Fruit fly (Drosophila melanogaster): ENCODE data around the gene Diedel.

Gene Diedel

dm6 chr3R:29503406-29504116, 9.9 kb downstream of the Diedel start, which contains the start of gene Trc8 (continued):
- TF ChIP-seq org-1 (GFP tag; optimal IDR thresholded peaks at IDR 0.05) (no peak), Dip3 (GFP tag; optimal IDR thresholded peaks at IDR 0.05) (no peak), CTCF (GFP tag; optimal IDR thresholded peaks at IDR 0.05) (no peak), abd-A (tag; optimal IDR thresholded peaks at IDR 0.05) (no peak), Dref (GFP tag; IDR thresholded peaks at IDR 0.05) (peak; percentile 99), E2f2 (GFP tag; IDR thresholded peaks at IDR 0.05) (peak; percentile 98), tup (GFP tag; optimal IDR thresholded peaks at IDR 0.05) (no peak), Asciz (GFP tag; optimal IDR thresholded peaks at IDR 0.05) (no peak), NfI (GFP tag; optimal IDR thresholded peaks at IDR 0.05) (no peak), Hmr (GFP tag; optimal IDR thresholded peaks at IDR 0.05) (peak; percentile 22), Neu2 (GFP tag; optimal IDR thresholded peaks at IDR 0.05; ENCODE audit: borderline replicate concordance) (no peak), CG9932 (GFP tag; IDR thresholded peaks at IDR 0.05) (no peak), CG13296 (GFP tag; optimal IDR thresholded peaks at IDR 0.05) (no peak), Dll (GFP tag; IDR thresholded peaks at IDR 0.05; ENCODE audit: partially characterized antibody) (peak; percentile 88), CG3726 (GFP tag; IDR thresholded peaks at IDR 0.05) (no peak), ci (GFP tag; IDR thresholded peaks at IDR 0.05) (peak; percentile 69; the same call in 2 of the 3 replicates), Jarid2 (GFP tag; optimal IDR thresholded peaks at IDR 0.05) (no peak), fd96Cb (tag; optimal IDR thresholded peaks at IDR 0.05) (no peak), bsh (GFP tag; optimal IDR thresholded peaks at IDR 0.05) (no peak), pnt (GFP tag; optimal IDR thresholded peaks at IDR 0.05) (no peak), Mad (GFP tag; optimal IDR thresholded peaks at IDR 0.05) (no peak), CG10366 (GFP tag; IDR thresholded peaks at IDR 0.05) (no peak), CG7271 (tag; optimal IDR thresholded peaks at IDR 0.05) (no peak), Deaf1 (tag; optimal IDR thresholded peaks at IDR 0.05) (peak; percentile 16), CG11504 (tag; optimal IDR thresholded peaks at IDR 0.05) (no peak), esg (GFP tag; conservative IDR thresholded peaks at IDR 0.05) (no peak), CG18476 (GFP tag; optimal IDR thresholded peaks at IDR 0.05) (no peak), mam (GFP tag; optimal IDR thresholded peaks at IDR 0.05) (no peak), yki (optimal IDR thresholded peaks at IDR 0.05) (no peak), hbn (GFP tag; IDR thresholded peaks at IDR 0.05; ENCODE audit: partially characterized antibody) (peak; percentile 77), trem (tag; optimal IDR thresholded peaks at IDR 0.05) (peak; percentile 49), aop (GFP tag; IDR thresholded peaks at IDR 0.05) (no peak), CG32772 (GFP tag; IDR thresholded peaks at IDR 0.05) (no peak), tx (GFP tag; optimal IDR thresholded peaks at IDR 0.05) (no peak), Hand (GFP tag; optimal IDR thresholded peaks at IDR 0.05) (no peak), mirr (GFP tag; optimal IDR thresholded peaks at IDR 0.05) (no peak), tgo (GFP tag; IDR thresholded peaks at IDR 0.05) (no peak), z (GFP tag; IDR thresholded peaks at IDR 0.05) (no peak), CG34224 (GFP tag; IDR thresholded peaks at IDR 0.05; ENCODE audit: partially characterized antibody) (peak; percentile 85), CG15514 (GFP tag; optimal IDR thresholded peaks at IDR 0.05) (peak; percentile 65), so (GFP tag; IDR thresholded peaks at IDR 0.05) (0 out of 3 replicates have a peak, but pooled peaks have one; percentile 13), CG14014 (GFP tag; IDR thresholded peaks at IDR 0.05) (no peak), CG13624 (GFP tag; optimal IDR thresholded peaks at IDR 0.05) (peak; percentile 46), CG1647 (GFP tag; optimal IDR thresholded peaks at IDR 0.05) (no peak), CG2199 (GFP tag; IDR thresholded peaks at IDR 0.05) (no peak), Six4 (GFP tag; optimal IDR thresholded peaks at IDR 0.05) (no peak), Oaz (GFP tag; IDR thresholded peaks at IDR 0.05) (no peak), Rx (GFP tag; IDR thresholded peaks at IDR 0.05) (no peak), CG1832 (GFP tag; optimal IDR thresholded peaks at IDR 0.05) (no peak), nerfin-1 (tag; optimal IDR thresholded peaks at IDR 0.05) (no peak), gsb-n (tag; optimal IDR thresholded peaks at IDR 0.05) (no peak)
